Fruit fly (Drosophila melanogaster): ENCODE results near the gene naz.

Gene naz

DNA sequence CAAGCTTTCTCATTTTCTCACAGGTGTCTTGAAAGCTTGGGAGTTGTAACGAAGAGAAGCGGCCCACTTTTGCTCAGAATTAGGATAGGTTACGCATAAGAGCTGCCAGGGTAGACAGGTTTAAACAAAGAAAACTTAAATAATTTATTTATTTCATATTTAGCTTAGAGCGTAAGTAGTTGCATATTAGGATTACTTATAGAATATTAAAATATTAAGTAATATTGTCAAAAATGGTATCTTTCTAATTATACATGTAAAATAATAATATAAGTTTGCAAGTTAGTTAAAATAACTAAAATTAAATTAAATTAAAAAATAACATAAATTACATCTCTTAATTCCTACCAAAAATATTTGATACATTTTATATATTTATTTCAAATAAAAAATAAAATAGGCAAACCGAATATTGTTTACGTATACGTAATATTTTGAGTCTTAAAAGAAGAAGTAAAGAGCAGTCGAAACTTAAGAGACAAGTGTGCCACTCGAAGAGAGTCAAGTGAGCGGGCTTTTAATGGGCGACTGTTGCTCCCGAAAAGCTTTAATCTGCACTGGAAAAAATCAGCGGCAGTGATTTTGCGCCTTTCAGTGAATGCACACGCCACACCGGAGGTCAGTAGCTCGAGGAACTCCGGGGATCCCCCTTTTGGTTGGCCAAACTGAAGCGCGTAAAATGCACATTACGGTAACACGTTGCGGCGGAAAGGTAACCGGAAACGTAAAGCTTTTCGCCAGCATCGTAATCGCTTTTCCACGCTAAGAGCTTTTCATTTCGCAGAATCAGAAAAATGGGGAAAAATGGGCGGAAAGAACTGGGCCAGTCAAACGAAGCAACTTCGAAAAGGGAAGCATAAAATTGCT, 13.7 kb downstream of the naz start (continued):
- no peak for TF ChIP-seq h (optimal IDR thresholded peaks at IDR 0.05)
- no peak for TF ChIP-seq nerfin-2 (GFP tag; IDR thresholded peaks at IDR 0.05; ENCODE audit: partially characterized antibody)
- peak; percentile 48 for TF ChIP-seq her (GFP tag; optimal IDR thresholded peaks at IDR 0.05)
- no peak for TF ChIP-seq Elba2 (GFP tag; optimal IDR thresholded peaks at IDR 0.05)
- no peak for TF ChIP-seq Sry-δ (GFP tag; optimal IDR thresholded peaks at IDR 0.05)
- TF ChIP-seq ken (GFP tag; IDR thresholded peaks at IDR 0.05) = peak; percentile 39; the same call in 1 of the 3 replicates
- TF ChIP-seq tin (GFP tag; optimal IDR thresholded peaks at IDR 0.05) = no peak
- TF ChIP-seq CrebB (tag; optimal IDR thresholded peaks at IDR 0.05) = no peak
- no peak for TF ChIP-seq Poxn (GFP tag; IDR thresholded peaks at IDR 0.05)
- no peak for TF ChIP-seq CG2202 (tag; optimal IDR thresholded peaks at IDR 0.05)
- TF ChIP-seq CG32767 (GFP tag; IDR thresholded peaks at IDR 0.05) = no peak
- no peak for TF ChIP-seq CG6654 (GFP tag; optimal IDR thresholded peaks at IDR 0.05)
- no peak for TF ChIP-seq CG30403 (GFP tag; optimal IDR thresholded peaks at IDR 0.05)
- TF ChIP-seq al (GFP tag; IDR thresholded peaks at IDR 0.05) = 0 out of 2 replicates have a peak, but pooled peaks have one; percentile 5
- no peak for TF ChIP-seq vnd (GFP tag; IDR thresholded peaks at IDR 0.05; ENCODE audit: partially characterized antibody)
- no peak for TF ChIP-seq dysf (GFP tag; IDR thresholded peaks at IDR 0.05)
- TF ChIP-seq Chrac-16 (GFP tag; optimal IDR thresholded peaks at IDR 0.05) = no peak
- no peak for TF ChIP-seq NC2β (GFP tag; optimal IDR thresholded peaks at IDR 0.05)
- no peak for TF ChIP-seq CG9797 (GFP tag; optimal IDR thresholded peaks at IDR 0.05)
- TF ChIP-seq chm (GFP tag; IDR thresholded peaks at IDR 0.05) = no peak
- no peak for TF ChIP-seq CG31388 (GFP tag; optimal IDR thresholded peaks at IDR 0.05)
- TF ChIP-seq luna (GFP tag; optimal IDR thresholded peaks at IDR 0.05) = no peak
- TF ChIP-seq emc (GFP tag; optimal IDR thresholded peaks at IDR 0.05) = no peak
- TF ChIP-seq repo (GFP tag; optimal IDR thresholded peaks at IDR 0.05) = no peak
- no peak for TF ChIP-seq dmrt11E (tag; optimal IDR thresholded peaks at IDR 0.05)
- peak; percentile 20 for TF ChIP-seq pho (GFP tag; optimal IDR thresholded peaks at IDR 0.05)
- 0 out of 3 replicates have a peak, but pooled peaks have one; percentile 53 for TF ChIP-seq so (GFP tag; IDR thresholded peaks at IDR 0.05)
- TF ChIP-seq CG17802 (tag; optimal IDR thresholded peaks at IDR 0.05) = no peak
- no peak for TF ChIP-seq bbx (GFP tag; IDR thresholded peaks at IDR 0.05; ENCODE audit: partially characterized antibody)
- TF ChIP-seq MBD-R2 (GFP tag; IDR thresholded peaks at IDR 0.05) = peak; percentile 21; the same call in 1 of the 2 replicates
- no peak for TF ChIP-seq CG14710 (tag; optimal IDR thresholded peaks at IDR 0.05)
- TF ChIP-seq GATAe (GFP tag; conservative IDR thresholded peaks at IDR 0.05) = no peak
- TF ChIP-seq CG17568 (GFP tag; optimal IDR thresholded peaks at IDR 0.05) = no peak
- peak; percentile 18 for TF ChIP-seq HHEX (GFP tag; optimal IDR thresholded peaks at IDR 0.05)
- no peak for TF ChIP-seq Bgb (GFP tag; IDR thresholded peaks at IDR 0.05; ENCODE audit: partially characterized antibody)
- TF ChIP-seq CG6791 (GFP tag; IDR thresholded peaks at IDR 0.05; ENCODE audit: partially characterized antibody) = no peak
- no peak for TF ChIP-seq zen2 (GFP tag; IDR thresholded peaks at IDR 0.05; ENCODE audit: partially characterized antibody)
- peak; percentile 62 to 66 for TF ChIP-seq Trl (optimal IDR thresholded peaks at IDR 0.05)
- TF ChIP-seq Trl (GFP tag; optimal IDR thresholded peaks at IDR 0.05) = peak; percentile 2
- TF ChIP-seq CG33213 (GFP tag; optimal IDR thresholded peaks at IDR 0.05) = no peak
- no peak for TF ChIP-seq aop (GFP tag; IDR thresholded peaks at IDR 0.05)
- peak; percentile 19 for TF ChIP-seq CG12391 (tag; optimal IDR thresholded peaks at IDR 0.05)
- no peak for TF ChIP-seq btn (GFP tag; optimal IDR thresholded peaks at IDR 0.05)
- peak; percentile 8 for TF ChIP-seq CG16863 (GFP tag; optimal IDR thresholded peaks at IDR 0.05)
- TF ChIP-seq Dek (tag; optimal IDR thresholded peaks at IDR 0.05) = peak; percentile 4
- TF ChIP-seq eyg (GFP tag; optimal IDR thresholded peaks at IDR 0.05) = no peak
- no peak for TF ChIP-seq CG12942 (GFP tag; optimal IDR thresholded peaks at IDR 0.05)
- 0 out of 4 replicates have a peak, but pooled peaks have one; percentile 54 for TF ChIP-seq chinmo (GFP tag; IDR thresholded peaks at IDR 0.05; ENCODE audit: partially characterized antibody)
- TF ChIP-seq CG10543 (GFP tag; optimal IDR thresholded peaks at IDR 0.05) = no peak
- TF ChIP-seq danr (GFP tag; IDR thresholded peaks at IDR 0.05) = no peak

Measured in whole organism, embryonic.